Worm (Caenorhabditis elegans) whole organism, young adult: Measurements from ENCODE around the gene dcap-1.

Experiments
- F39B2.1 ChIP-seq: fragments of 200-800 bp; sonication (Bioruptor generic); IDR thresholded peaks from 2 replicates; pipeline ENCODE4 v1.3.6; 2022; ENCODE audit warnings: missing genetic modification reagents, missing genetic modification characterization, missing compliant biosample characterization
- hrde-1 ChIP-seq: sonication (generic microtip); optimal IDR thresholded peaks from 2 replicates; lab custom pipeline; 2016; ENCODE audit warnings: missing genetic modification characterization, mild to moderate bottlenecking, missing compliant biosample characterization, moderate library complexity, missing genotype, missing genetic modification reagents, borderline replicate concordance
- lin-54 ChIP-seq: fragments of 200-800 bp; sonication (Bioruptor generic); optimal IDR thresholded peaks from 2 replicates; lab custom pipeline; 2018; ENCODE audit warnings: mild to moderate bottlenecking, missing genetic modification characterization, missing compliant biosample characterization
- nhr-80 ChIP-seq: sonication (generic microtip); optimal IDR thresholded peaks from 2 replicates; lab custom pipeline; 2016; ENCODE audit warnings: missing genetic modification characterization, missing compliant biosample characterization
- ztf-18 ChIP-seq: sonication (generic microtip); optimal IDR thresholded peaks from 2 replicates; lab custom pipeline; 2016; ENCODE audit warnings: missing genotype, mild to moderate bottlenecking, missing genetic modification characterization, missing compliant biosample characterization

- TF ChIP-seq F39B2.1 (no peak), nhr-80 (tag; lab: Kevin White, UChicago) (no peak), lin-54 (GFP tag; lab: Kevin White, UChicago) (no peak), hrde-1 (tag; lab: Kevin White, UChicago) (no peak), ztf-18 (tag; lab: Kevin White, UChicago) (no peak)
These were observed 1.1 kb upstream of the dcap-1 start for ce11 chrIV:1055734-1056133.
